Fruit fly (Drosophila melanogaster) whole organism: ENCODE results near the gene CG9117.

Experiments
- psq ChIP-seq: fragments of >200 bp; optimal IDR thresholded peaks from 2 replicates; lab custom pipeline; 2017
- usp ChIP-seq: fragments of >200 bp; optimal IDR thresholded peaks from 2 replicates; lab custom pipeline; 2017; ENCODE audit warnings: missing biosample characterization, missing genetic modification characterization, mixed read lengths

DNA sequence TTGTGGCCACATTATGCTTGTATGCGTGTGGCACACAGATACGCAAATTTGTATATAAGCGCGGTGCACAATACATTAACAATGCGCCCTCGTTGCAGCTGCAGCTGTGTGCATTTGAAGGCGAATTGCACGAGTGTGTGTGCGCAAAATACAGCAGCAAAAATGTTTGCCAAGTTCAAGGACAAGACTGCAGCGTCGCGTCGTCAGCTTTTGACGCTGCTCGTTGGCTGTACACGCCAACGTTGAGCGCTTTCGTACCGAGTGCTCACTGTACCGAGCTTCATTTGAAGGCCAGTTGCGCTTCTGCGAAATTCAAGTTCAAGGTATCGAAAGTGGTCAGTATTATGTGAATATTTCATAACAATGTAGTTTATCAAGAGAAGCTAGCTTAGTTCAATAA, 49.1 kb upstream of the CG9117 start:
- TF ChIP-seq psq (lab: Kevin White, UChicago), result no peak
- TF ChIP-seq usp (GFP tag; lab: Kevin White, UChicago), result no peak
